Worm (Caenorhabditis elegans) whole organism, L2 larva: ENCODE results near the gene djr-1.1.

Source experiments
- F13H6.1 ChIP-seq: sonication (generic microtip); optimal IDR thresholded peaks from 2 replicates; lab custom pipeline; 2016; ENCODE audit warnings: missing genetic modification characterization, missing compliant biosample characterization
- R02D3.7 ChIP-seq: fragments of 150-350 bp; optimal IDR thresholded peaks from 2 replicates; lab custom pipeline; 2014; ENCODE audit warnings: missing biosample characterization, missing genetic modification characterization
- Y55F3AM.14 ChIP-seq: fragments of 200-800 bp; sonication (Bioruptor generic); optimal IDR thresholded peaks from 2 replicates; lab custom pipeline; 2018; ENCODE audit warnings: mild to moderate bottlenecking, missing genetic modification characterization, missing compliant biosample characterization
- ZK546.5 ChIP-seq: sonication (generic microtip); optimal IDR thresholded peaks from 2 replicates; lab custom pipeline; 2017; ENCODE audit warnings: missing biosample characterization, missing genetic modification characterization
- alr-1 ChIP-seq: fragments of 150-350 bp; optimal IDR thresholded peaks from 2 replicates; lab custom pipeline; 2014; ENCODE audit warnings: missing biosample characterization, missing genetic modification characterization
- aly-2 ChIP-seq: fragments of 150-350 bp; optimal IDR thresholded peaks from 2 replicates; lab custom pipeline; 2014; ENCODE audit warnings: missing biosample characterization, missing genetic modification characterization
- ama-1 ChIP-seq: fragments of 150-350 bp; optimal IDR thresholded peaks from 2 replicates; lab custom pipeline; 2018; ENCODE audit warnings: inconsistent platforms
- blmp-1 ChIP-seq: sonication (generic microtip); optimal IDR thresholded peaks from 2 replicates; lab custom pipeline; 2017; ENCODE audit warnings: missing genetic modification characterization, mild to moderate bottlenecking, missing compliant biosample characterization, antibody characterized with exemption, moderate library complexity; ENCODE audit not compliant: insufficient read depth
- ceh-16 ChIP-seq: fragments of 150-350 bp; optimal IDR thresholded peaks from 2 replicates; lab custom pipeline; 2014; ENCODE audit warnings: missing biosample characterization, missing genetic modification characterization
- ceh-82 ChIP-seq: fragments of 150-350 bp; optimal IDR thresholded peaks from 2 replicates; lab custom pipeline; 2014; ENCODE audit warnings: missing biosample characterization, missing genetic modification characterization
- crh-2 ChIP-seq: sonication (generic microtip); optimal IDR thresholded peaks from 2 replicates; lab custom pipeline; 2017; ENCODE audit warnings: missing biosample characterization, missing genetic modification characterization
- dmd-4 ChIP-seq: sonication (generic microtip); optimal IDR thresholded peaks from 2 replicates; lab custom pipeline; 2017; ENCODE audit warnings: missing biosample characterization, missing genetic modification characterization
- egl-27 ChIP-seq: sonication (generic microtip); optimal IDR thresholded peaks from 3 replicates; lab custom pipeline; 2017; ENCODE audit warnings: missing biosample characterization, missing genetic modification reagents, missing genetic modification characterization
- elt-1 ChIP-seq: fragments of 150-350 bp; optimal IDR thresholded peaks from 2 replicates; lab custom pipeline; 2014; ENCODE audit warnings: missing biosample characterization, missing genetic modification characterization
- fos-1 ChIP-seq: fragments of 150-350 bp; optimal IDR thresholded peaks from 2 replicates; lab custom pipeline; 2014; ENCODE audit warnings: missing biosample characterization, missing genetic modification characterization
- gmeb-1 ChIP-seq: fragments of 150-350 bp; optimal IDR thresholded peaks from 2 replicates; lab custom pipeline; 2014; ENCODE audit warnings: missing biosample characterization, missing genetic modification characterization
- lin-11 ChIP-seq: fragments of 150-350 bp; sonication (generic microtip); optimal IDR thresholded peaks from 2 replicates; lab custom pipeline; 2014; ENCODE audit warnings: missing biosample characterization, missing genetic modification characterization, inconsistent platforms, mixed read lengths
- lin-13 ChIP-seq: fragments of 150-350 bp; optimal IDR thresholded peaks from 2 replicates; lab custom pipeline; 2014; ENCODE audit warnings: missing biosample characterization, missing genetic modification reagents, missing genetic modification characterization
- lin-39 ChIP-seq: fragments of 150-350 bp; optimal IDR thresholded peaks from 2 replicates; lab custom pipeline; 2014; ENCODE audit warnings: missing biosample characterization, missing genetic modification reagents, missing genetic modification characterization
- mab-5 ChIP-seq: fragments of 150-350 bp; optimal IDR thresholded peaks from 2 replicates; lab custom pipeline; 2014; ENCODE audit warnings: missing biosample characterization, missing genetic modification characterization
- mbf-1 ChIP-seq: sonication (generic microtip); optimal IDR thresholded peaks from 2 replicates; lab custom pipeline; 2017; ENCODE audit warnings: missing biosample characterization, missing genetic modification characterization
- mdl-1 ChIP-seq, 2 experiments: fragments of 150-350 bp in 1 of 2; sonication (generic microtip) in 1 of 2; optimal IDR thresholded peaks; 2 replicates each; lab custom pipeline; 2017; ENCODE audit warnings: missing biosample characterization in 2 of 2, missing genetic modification characterization in 2 of 2
- nhr-10 ChIP-seq: sonication (generic microtip); optimal IDR thresholded peaks from 2 replicates; lab custom pipeline; 2017; ENCODE audit warnings: missing biosample characterization, missing genetic modification characterization
- nhr-11 ChIP-seq: fragments of 150-350 bp; optimal IDR thresholded peaks from 2 replicates; lab custom pipeline; 2014; ENCODE audit warnings: missing biosample characterization, missing genetic modification characterization
- nhr-12 ChIP-seq: fragments of 150-350 bp; optimal IDR thresholded peaks from 2 replicates; lab custom pipeline; 2014; ENCODE audit warnings: missing biosample characterization, missing genetic modification characterization
- nhr-129 ChIP-seq: fragments of 150-350 bp; optimal IDR thresholded peaks from 2 replicates; lab custom pipeline; 2014; ENCODE audit warnings: missing biosample characterization, missing genetic modification characterization
- nhr-21 ChIP-seq: fragments of 150-350 bp; optimal IDR thresholded peaks from 2 replicates; lab custom pipeline; 2014; ENCODE audit warnings: missing biosample characterization, missing genetic modification characterization
- nhr-23 ChIP-seq: fragments of 150-350 bp; optimal IDR thresholded peaks from 2 replicates; lab custom pipeline; 2014; ENCODE audit warnings: missing biosample characterization, missing genetic modification reagents, missing genetic modification characterization
- nhr-237 ChIP-seq: fragments of 150-350 bp; optimal IDR thresholded peaks from 2 replicates; lab custom pipeline; 2014; ENCODE audit warnings: missing biosample characterization, missing genetic modification characterization
- nhr-25 ChIP-seq: fragments of 150-350 bp; sonication (generic microtip); optimal IDR thresholded peaks from 3 replicates; lab custom pipeline; 2014; ENCODE audit warnings: missing biosample characterization, missing genetic modification characterization
- nhr-6 ChIP-seq: fragments of 150-350 bp; optimal IDR thresholded peaks from 2 replicates; lab custom pipeline; 2014; ENCODE audit warnings: missing biosample characterization, missing genetic modification characterization
- nhr-77 ChIP-seq: fragments of 150-350 bp; optimal IDR thresholded peaks from 2 replicates; lab custom pipeline; 2014; ENCODE audit warnings: missing biosample characterization, missing genetic modification characterization
- skn-1 ChIP-seq: sonication (generic microtip); optimal IDR thresholded peaks from 2 replicates; lab custom pipeline; 2017; ENCODE audit warnings: missing biosample characterization, missing genetic modification characterization
- sma-3 ChIP-seq: sonication (generic microtip); optimal IDR thresholded peaks from 2 replicates; lab custom pipeline; 2016; ENCODE audit warnings: missing genetic modification reagents, missing genetic modification characterization, missing compliant biosample characterization
- sma-9 ChIP-seq, 2 experiments: fragments of 150-350 bp in 1 of 2; sonication (generic microtip) in 1 of 2; optimal IDR thresholded peaks; 2 replicates each; lab custom pipeline; 2014 to 2016; ENCODE audit warnings: missing genetic modification characterization in 2 of 2, mild to moderate bottlenecking in 1 of 2, missing biosample characterization in 1 of 2, missing compliant biosample characterization in 1 of 2, missing genetic modification reagents in 1 of 2, moderate library complexity in 1 of 2
- snpc-4 ChIP-seq: fragments of 150-350 bp; optimal IDR thresholded peaks from 2 replicates; lab custom pipeline; 2014; ENCODE audit warnings: missing biosample characterization, missing genetic modification characterization
- unc-55 ChIP-seq: fragments of 150-350 bp; sonication (generic microtip); optimal IDR thresholded peaks from 3 replicates; lab custom pipeline; 2014; ENCODE audit warnings: missing biosample characterization, missing genetic modification reagents, missing genetic modification characterization
- unc-62 ChIP-seq: fragments of 150-350 bp; optimal IDR thresholded peaks from 2 replicates; lab custom pipeline; 2014; ENCODE audit warnings: missing biosample characterization, missing genetic modification reagents, missing genetic modification characterization
- zag-1 ChIP-seq: fragments of 150-350 bp; optimal IDR thresholded peaks from 2 replicates; lab custom pipeline; 2014; ENCODE audit warnings: missing biosample characterization, missing genetic modification characterization
- ztf-1 ChIP-seq: fragments of 200-800 bp; sonication (Bioruptor generic); conservative IDR thresholded peaks from 2 replicates; pipeline ENCODE4 v1.3.6; 2022; ENCODE audit warnings: missing genetic modification characterization, missing compliant biosample characterization
- ztf-11 ChIP-seq: sonication (generic microtip); optimal IDR thresholded peaks from 2 replicates; lab custom pipeline; 2017; ENCODE audit warnings: missing biosample characterization, missing genetic modification characterization
- ztf-4 ChIP-seq: fragments of 150-350 bp; optimal IDR thresholded peaks from 2 replicates; lab custom pipeline; 2014; ENCODE audit warnings: missing biosample characterization, missing genetic modification characterization

The djr-1.1 gene

DNA sequence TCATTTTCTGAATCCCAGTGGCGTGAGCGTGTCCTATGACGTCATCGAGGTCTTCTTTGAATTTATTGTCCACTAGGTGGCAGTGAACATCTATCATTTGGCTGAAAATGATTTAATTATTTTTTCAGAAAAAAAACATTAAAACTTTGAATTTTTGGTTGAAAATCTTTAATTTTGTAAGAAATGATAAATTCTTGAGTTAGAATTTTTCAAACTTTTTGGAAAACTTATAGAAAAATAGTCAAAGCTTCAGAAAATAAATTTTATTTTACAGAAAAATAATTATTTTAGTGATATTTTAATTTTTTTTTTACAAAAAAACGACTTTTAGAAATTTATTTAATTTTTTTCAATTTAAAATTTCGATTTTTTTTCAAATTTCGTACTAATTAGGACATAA, 11.7 kb upstream of the djr-1.1 start, which contains the start of gene B0432.8:
B0432.8 (minus strand) TSS at position 101 of the 400 bp plus-strand sequence.
- TF ChIP-seq ZK546.5 (tag; lab: Kevin White, UChicago) (no peak), nhr-129 (tag; lab: Kevin White, UChicago) (no peak), nhr-6 (no peak), R02D3.7 (tag; lab: Kevin White, UChicago) (no peak), nhr-77 (tag; lab: Kevin White, UChicago) (no peak), mdl-1 (tag; optimal IDR thresholded peaks at IDR 0.05; lab: Kevin White, UChicago) (no peak), nhr-23 (tag; lab: Kevin White, UChicago) (no peak), fos-1 (tag; lab: Kevin White, UChicago) (no peak), ztf-11 (no peak), nhr-12 (tag; lab: Kevin White, UChicago) (no peak), sma-3 (GFP tag; lab: Kevin White, UChicago) (no peak), ztf-4 (no peak), lin-13 (GFP tag; lab: Kevin White, UChicago) (no peak), skn-1 (tag; lab: Kevin White, UChicago) (no peak), nhr-237 (tag; lab: Kevin White, UChicago) (no peak)

DNA sequence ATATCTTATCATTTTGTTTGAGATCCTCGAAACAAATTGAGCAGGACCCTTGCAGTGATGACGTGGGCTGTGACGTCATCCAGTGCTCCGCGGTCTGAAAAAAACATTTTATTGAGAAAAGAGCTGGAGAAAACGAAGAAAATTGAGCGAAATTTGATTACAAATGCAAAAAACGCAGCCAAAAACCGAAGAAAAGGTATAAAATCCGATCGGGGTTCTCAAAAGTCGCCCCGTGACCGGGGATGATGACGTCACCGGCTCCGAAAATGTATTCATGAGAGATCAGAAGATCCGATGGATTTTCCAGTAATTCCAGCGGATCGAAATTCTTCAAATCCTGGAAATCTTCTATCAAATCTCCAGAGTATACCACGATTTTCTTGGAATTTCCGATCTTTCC, 7.9 kb upstream of the djr-1.1 start, which contains the start of gene trul-1:
trul-1 (minus strand) TSS at position 101 of the 400 bp plus-strand sequence.
- TF ChIP-seq ztf-1 (GFP tag; lab: Robert Waterston, UW) = no peak
- TF ChIP-seq sma-3 (GFP tag; lab: Kevin White, UChicago) = no peak
- TF ChIP-seq gmeb-1 (tag; lab: Kevin White, UChicago) = no peak

DNA sequence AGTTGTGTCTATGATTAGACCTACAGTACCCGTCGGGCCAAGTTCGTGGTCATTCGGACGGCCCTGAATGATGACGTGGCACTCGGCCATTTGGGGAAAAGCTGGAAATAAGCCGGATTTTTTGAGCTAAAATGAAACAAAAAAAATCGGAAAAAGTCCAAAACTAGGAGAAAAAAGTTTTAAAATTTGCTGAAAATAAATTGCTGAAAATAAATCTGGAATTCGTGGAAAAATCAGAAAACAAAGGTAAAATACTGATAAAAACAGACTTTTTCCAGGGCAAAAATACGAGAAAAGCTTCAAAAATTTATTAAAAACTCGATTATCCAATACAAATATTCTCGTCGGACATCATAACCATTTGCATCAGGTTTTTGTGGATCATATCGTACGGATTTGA, 6.8 kb upstream of the djr-1.1 start, which contains the start of gene B0432.9:
B0432.9 (minus strand) TSS at position 101 of the 400 bp plus-strand sequence.
- no peak for TF ChIP-seq crh-2
- no peak for TF ChIP-seq ztf-1 (GFP tag; lab: Robert Waterston, UW)
- no peak for TF ChIP-seq snpc-4 (tag; lab: Kevin White, UChicago)
- no peak for TF ChIP-seq nhr-11 (tag; lab: Kevin White, UChicago)
- TF ChIP-seq nhr-25 (tag; lab: Kevin White, UChicago) = no peak
- no peak for TF ChIP-seq sma-9 (GFP tag; optimal IDR thresholded peaks at IDR 0.05; lab: Kevin White, UChicago)
- no peak for TF ChIP-seq sma-9 (tag; optimal IDR thresholded peaks at IDR 0.05; lab: Kevin White, UChicago)
- no peak for TF ChIP-seq elt-1
- no peak for TF ChIP-seq Y55F3AM.14 (GFP tag; lab: Kevin White, UChicago)
- TF ChIP-seq ztf-4 = no peak
- TF ChIP-seq lin-13 (GFP tag; lab: Kevin White, UChicago) = no peak
- TF ChIP-seq alr-1 (tag; lab: Kevin White, UChicago) = no peak
- TF ChIP-seq zag-1 (tag; lab: Kevin White, UChicago) = no peak
- TF ChIP-seq mdl-1 (tag; optimal IDR thresholded peaks at IDR 0.05; lab: Kevin White, UChicago) = no peak
- no peak for TF ChIP-seq R02D3.7 (tag; lab: Kevin White, UChicago)
- no peak for TF ChIP-seq unc-55
- no peak for TF ChIP-seq mab-5 (tag; lab: Kevin White, UChicago)

DNA sequence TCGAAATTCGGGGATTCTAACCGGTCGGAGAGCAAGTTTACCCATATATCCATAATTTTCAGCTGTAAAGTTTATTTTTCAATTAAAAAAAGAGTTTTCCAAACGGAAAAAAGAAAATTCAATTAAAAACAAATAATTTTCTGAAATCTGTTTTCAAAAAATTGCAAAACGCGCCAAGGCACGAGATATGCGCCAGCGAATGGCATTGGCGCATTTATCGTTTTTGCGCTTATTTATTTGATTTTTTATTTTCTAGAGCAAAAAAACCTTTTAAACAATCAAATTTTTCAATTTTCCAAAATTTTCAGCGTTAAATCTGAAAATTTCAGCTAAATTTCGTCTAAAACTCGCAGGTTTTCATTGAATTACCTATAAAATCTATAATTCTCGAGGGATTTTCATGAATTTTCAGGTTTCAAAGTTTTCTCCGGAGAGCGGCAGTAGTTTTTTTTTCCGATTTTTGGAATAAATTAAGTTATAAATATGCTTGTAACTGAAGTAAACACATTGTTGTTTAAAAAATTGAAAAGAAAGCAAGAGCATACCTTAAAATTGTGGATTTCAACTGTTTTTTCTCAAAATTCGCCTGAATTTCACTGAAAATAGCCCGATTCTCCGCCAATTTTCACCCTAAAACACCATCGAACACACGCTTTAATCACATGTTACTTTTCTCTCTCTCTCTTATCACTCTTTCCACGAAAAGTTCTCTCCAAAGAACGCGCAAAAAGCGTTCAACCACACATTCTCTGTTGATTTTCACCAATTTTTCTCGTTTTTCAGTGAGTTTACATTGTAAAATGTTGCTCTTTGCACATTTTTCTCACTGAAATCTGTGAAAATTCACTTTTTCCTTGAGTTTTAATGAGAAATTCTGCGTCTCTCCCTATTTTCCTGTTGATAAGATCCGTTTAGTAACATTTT, 4.5 kb upstream of the djr-1.1 start, which contains the start of gene B0432.10:
B0432.10 (minus strand) TSS at position 649 of the 924 bp plus-strand sequence.
- TF ChIP-seq nhr-6 (peak; percentile 78), blmp-1 (tag; lab: Kevin White, UChicago) (no peak), fos-1 (tag; lab: Kevin White, UChicago) (peak; percentile 47), lin-39 (tag; lab: Kevin White, UChicago) (no peak), unc-62 (GFP tag; lab: Kevin White, UChicago) (no peak), sma-9 (GFP tag; optimal IDR thresholded peaks at IDR 0.05; lab: Kevin White, UChicago) (peak; percentile 75), sma-9 (tag; optimal IDR thresholded peaks at IDR 0.05; lab: Kevin White, UChicago) (no peak), gmeb-1 (tag; lab: Kevin White, UChicago) (peak; percentile 97), mbf-1 (tag; lab: Kevin White, UChicago) (no peak), zag-1 (tag; lab: Kevin White, UChicago) (peak; percentile 17), dmd-4 (tag; lab: Kevin White, UChicago) (no peak), ceh-82 (tag; lab: Kevin White, UChicago) (no peak), lin-11 (tag; lab: Kevin White, UChicago) (peak; percentile 63), egl-27 (tag; lab: Kevin White, UChicago) (peak; percentile 81), nhr-23 (tag; lab: Kevin White, UChicago) (no peak), nhr-11 (tag; lab: Kevin White, UChicago) (no peak), lin-13 (GFP tag; lab: Kevin White, UChicago) (peak; percentile 87), nhr-129 (tag; lab: Kevin White, UChicago) (peak; percentile 58), F13H6.1 (tag; lab: Kevin White, UChicago) (peak; percentile 74), aly-2 (tag; lab: Kevin White, UChicago) (no peak), ceh-16 (peak; percentile 19), ztf-11 (no peak), mdl-1 (tag; optimal IDR thresholded peaks at IDR 0.05; lab: Kevin White, UChicago) (peak in 1 of 2 experiments; percentile 4), ztf-1 (GFP tag; lab: Robert Waterston, UW) (no peak), crh-2 (peak; percentile 81), nhr-237 (tag; lab: Kevin White, UChicago) (peak; percentile 40), nhr-10 (tag; lab: Kevin White, UChicago) (no peak), ama-1 (lab: Kevin White, UChicago) (no peak), skn-1 (tag; lab: Kevin White, UChicago) (no peak), nhr-21 (peak; percentile 63)
